Fruit fly (Drosophila melanogaster) whole organism, wandering third instar larva: Measurements from ENCODE around the gene CG14017.

Experiments
- CG9705 ChIP-seq: fragments of 200-800 bp; sonication (Bioruptor generic); optimal IDR thresholded peaks from 2 replicates; lab custom pipeline; 2018; ENCODE audit warnings: missing biosample characterization, mild to moderate bottlenecking, missing genetic modification characterization
- GATAd ChIP-seq: sonication (Bioruptor generic); optimal IDR thresholded peaks from 2 replicates; lab custom pipeline; 2016; ENCODE audit warnings: missing biosample characterization, missing genetic modification characterization
- dmrt93B ChIP-seq: fragments of 200-800 bp; sonication (Bioruptor generic); optimal IDR thresholded peaks from 2 replicates; lab custom pipeline; 2018; ENCODE audit warnings: missing biosample characterization, mild to moderate bottlenecking, missing genetic modification characterization
- h ChIP-seq: fragments of 200-800 bp; sonication (Bioruptor generic); optimal IDR thresholded peaks from 3 replicates; lab custom pipeline; 2016; ENCODE audit warnings: missing biosample characterization, mild to moderate bottlenecking, missing genetic modification characterization
- sv ChIP-seq: fragments of 200-800 bp; sonication (Bioruptor generic); optimal IDR thresholded peaks from 3 replicates; lab custom pipeline; 2016; ENCODE audit warnings: missing biosample characterization, missing genetic modification characterization
- usp ChIP-seq: fragments of >200 bp; optimal IDR thresholded peaks from 2 replicates; lab custom pipeline; 2017; ENCODE audit warnings: missing biosample characterization, missing genetic modification characterization

dm6 chr2L:5505130-5505529, 48.6 kb upstream of the CG14017 start:
- TF ChIP-seq GATAd (GFP tag; lab: Kevin White, UChicago), result no peak
- peak; percentile 19 for TF ChIP-seq h (GFP tag; lab: Kevin White, UChicago)
- TF ChIP-seq sv, result no peak
- TF ChIP-seq dmrt93B (GFP tag; lab: Kevin White, UChicago), result no peak
- TF ChIP-seq CG9705 (GFP tag; lab: Kevin White, UChicago), result no peak
- no peak for TF ChIP-seq usp (GFP tag; lab: Kevin White, UChicago)
